Worm (Caenorhabditis elegans) whole organism, L3 larva: ENCODE results near the gene C50B8.4.

Experiments
- elt-2 ChIP-seq: sonication (generic microtip); optimal IDR thresholded peaks from 2 replicates; lab custom pipeline; 2016; ENCODE audit warnings: missing genetic modification reagents, mild to moderate bottlenecking, missing genetic modification characterization, missing compliant biosample characterization
- nhr-11 ChIP-seq: fragments of 150-350 bp; optimal IDR thresholded peaks from 2 replicates; lab custom pipeline; 2014; ENCODE audit warnings: missing biosample characterization, missing genetic modification characterization
- sea-2 ChIP-seq: fragments of 150-350 bp; sonication (generic microtip); optimal IDR thresholded peaks from 4 replicates; lab custom pipeline; 2014; ENCODE audit warnings: missing biosample characterization, missing genetic modification reagents, missing genetic modification characterization
- skn-1 ChIP-seq: fragments of 150-350 bp; optimal IDR thresholded peaks from 2 replicates; lab custom pipeline; 2014; ENCODE audit warnings: missing biosample characterization, missing genetic modification characterization
- ztf-4 ChIP-seq: fragments of 150-350 bp; optimal IDR thresholded peaks from 2 replicates; lab custom pipeline; 2014; ENCODE audit warnings: missing biosample characterization, missing genetic modification characterization

ce11 chrV:13563841-13564240 is 8.0 kb upstream of the C50B8.4 start, which contains the start of gene grl-17:
- no peak for TF ChIP-seq skn-1 (tag; lab: Kevin White, UChicago)
- no peak for TF ChIP-seq ztf-4 (tag; lab: Kevin White, UChicago)
- TF ChIP-seq nhr-11 (tag; lab: Kevin White, UChicago), result no peak
- TF ChIP-seq elt-2 (tag; lab: Kevin White, UChicago), result no peak
- TF ChIP-seq sea-2 (GFP tag; lab: Kevin White, UChicago), result no peak
